Fruit fly (Drosophila melanogaster): ENCODE measurements around the gene glo.

Gene glo

DNA sequence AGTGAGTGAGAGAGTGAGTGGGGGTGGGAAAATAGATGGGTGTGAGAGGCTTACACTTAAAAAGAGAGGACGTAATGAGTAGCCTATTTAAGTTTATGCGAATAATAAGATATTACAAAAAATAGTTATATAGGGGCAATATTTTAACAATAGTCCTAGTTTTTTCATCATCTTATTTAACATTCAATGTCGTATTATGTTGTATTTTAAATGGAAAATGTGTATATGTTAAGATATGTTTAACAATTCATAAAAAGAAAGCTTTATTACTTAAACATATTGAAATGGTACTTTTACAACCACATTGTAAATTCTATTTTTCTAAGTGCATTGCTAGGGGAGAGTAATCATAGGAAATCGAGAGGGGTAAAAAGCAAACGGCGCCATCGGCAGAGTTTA lies 45.2 kb downstream of the glo start (continued):
- TF ChIP-seq CG15479 (GFP tag; optimal IDR thresholded peaks at IDR 0.05) (no peak), CG18011 (GFP tag; optimal IDR thresholded peaks at IDR 0.05) (no peak), Ptx1 (GFP tag; IDR thresholded peaks at IDR 0.05) (peak; percentile 67), Ada2b (GFP tag; IDR thresholded peaks at IDR 0.05) (no peak), CG14965 (GFP tag; optimal IDR thresholded peaks at IDR 0.05; ENCODE audit: borderline replicate concordance) (no peak), Lpt (GFP tag; optimal IDR thresholded peaks at IDR 0.05) (no peak), CG13624 (GFP tag; optimal IDR thresholded peaks at IDR 0.05) (no peak), cad (GFP tag; optimal IDR thresholded peaks at IDR 0.05) (no peak), CG32532 (GFP tag; IDR thresholded peaks at IDR 0.05) (no peak), NC2β (GFP tag; optimal IDR thresholded peaks at IDR 0.05) (no peak), H2.0 (GFP tag; IDR thresholded peaks at IDR 0.05) (no peak; the same call in 1 of the 2 replicates), zf30C (GFP tag; optimal IDR thresholded peaks at IDR 0.05) (peak; percentile 94), CG12104 (GFP tag; optimal IDR thresholded peaks at IDR 0.05) (peak; percentile 61), Sin3A (optimal IDR thresholded peaks at IDR 0.05) (no peak), dimm (GFP tag; IDR thresholded peaks at IDR 0.05) (no peak), cas (GFP tag; IDR thresholded peaks at IDR 0.05) (no peak), CG10147 (GFP tag; optimal IDR thresholded peaks at IDR 0.05) (peak; percentile 79), Adf1 (GFP tag; IDR thresholded peaks at IDR 0.05) (no peak), CG34422 (GFP tag; IDR thresholded peaks at IDR 0.05) (no peak), jigr1 (GFP tag; IDR thresholded peaks at IDR 0.05) (no peak), Atf3 (GFP tag; optimal IDR thresholded peaks at IDR 0.05) (no peak), Hey (tag; optimal IDR thresholded peaks at IDR 0.05) (no peak), CG2120 (GFP tag; optimal IDR thresholded peaks at IDR 0.05) (peak; percentile 82), CG18599 (GFP tag; optimal IDR thresholded peaks at IDR 0.05) (peak; percentile 87), PHDP (tag; optimal IDR thresholded peaks at IDR 0.05) (peak; percentile 80)

DNA sequence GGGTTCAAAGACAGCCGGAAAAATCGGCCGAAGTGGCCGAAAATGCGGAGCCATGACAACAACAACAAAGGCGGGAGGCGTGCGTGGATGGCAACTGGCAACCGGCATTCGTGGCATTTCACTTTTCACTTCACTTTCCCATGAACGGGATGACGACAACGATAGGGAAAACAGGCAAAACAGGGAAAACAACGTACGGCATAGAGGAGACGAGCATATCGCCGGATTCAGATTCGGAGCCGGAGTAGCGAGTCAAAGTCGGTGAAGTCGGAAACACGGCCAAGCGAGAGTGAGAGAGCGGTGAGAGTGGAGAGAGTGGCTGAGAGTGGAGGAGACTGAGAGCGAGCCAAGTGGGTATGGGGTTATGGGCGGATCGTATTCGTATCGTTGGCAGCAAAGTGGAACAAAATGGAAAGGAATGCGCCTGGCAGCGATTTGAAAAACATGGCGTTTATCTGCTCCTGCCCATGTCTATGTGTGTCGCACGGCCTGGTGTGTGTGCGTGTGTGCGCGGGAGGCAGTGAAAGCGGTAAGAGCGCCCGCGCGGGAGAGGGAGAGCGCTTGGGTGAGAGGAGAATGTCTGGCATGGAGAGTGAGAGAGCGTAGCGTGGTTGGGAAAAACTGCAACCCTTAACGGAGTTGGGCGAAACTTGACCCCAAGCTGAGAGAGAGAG lies 45.8 kb downstream of the glo start:
- TF ChIP-seq crol (GFP tag; IDR thresholded peaks at IDR 0.05) (peak; percentile 70), Tbp (GFP tag; optimal IDR thresholded peaks at IDR 0.05) (peak; percentile 68), Trl (optimal IDR thresholded peaks at IDR 0.05) (peak; percentile 90 to 99), Trl (GFP tag; optimal IDR thresholded peaks at IDR 0.05) (peak; percentile 31), Med (GFP tag) (peak; percentile 78), nerfin-1 (tag; optimal IDR thresholded peaks at IDR 0.05) (peak; percentile 63), zen (tag; optimal IDR thresholded peaks at IDR 0.05) (no peak), Dip2 (GFP tag; IDR thresholded peaks at IDR 0.05) (no peak), chn (GFP tag; optimal IDR thresholded peaks at IDR 0.05) (peak; percentile 31), grn (GFP tag; optimal IDR thresholded peaks at IDR 0.05) (no peak), D19A (tag; optimal IDR thresholded peaks at IDR 0.05) (peak; percentile 39), Hr51 (GFP tag; optimal IDR thresholded peaks at IDR 0.05) (no peak), z (GFP tag; IDR thresholded peaks at IDR 0.05) (0 out of 3 replicates have a peak, but pooled peaks have one; percentile 45), cad (GFP tag; optimal IDR thresholded peaks at IDR 0.05) (peak; percentile 31), Optix (GFP tag; IDR thresholded peaks at IDR 0.05) (no peak), CG14710 (tag; optimal IDR thresholded peaks at IDR 0.05) (peak; percentile 1), ken (GFP tag; IDR thresholded peaks at IDR 0.05) (no peak), NK7.1 (GFP tag; optimal IDR thresholded peaks at IDR 0.05) (no peak), prd (optimal IDR thresholded peaks at IDR 0.05) (no peak), prd (GFP tag; IDR thresholded peaks at IDR 0.05) (no peak), CG1603 (tag; optimal IDR thresholded peaks at IDR 0.05) (peak; percentile 9), pros (GFP tag; optimal IDR thresholded peaks at IDR 0.05) (peak; percentile 89), CG12104 (GFP tag; optimal IDR thresholded peaks at IDR 0.05) (no peak), insv (GFP tag; optimal IDR thresholded peaks at IDR 0.05) (peak in 1 of 2 experiments; percentile 34), CG6791 (GFP tag; IDR thresholded peaks at IDR 0.05; ENCODE audit: partially characterized antibody) (no peak), CG32532 (GFP tag; IDR thresholded peaks at IDR 0.05) (0 out of 2 replicates have a peak, but pooled peaks have one; percentile 28), bsh (GFP tag; optimal IDR thresholded peaks at IDR 0.05) (peak in 1 of 2 experiments; percentile 13), tio (GFP tag; optimal IDR thresholded peaks at IDR 0.05) (no peak), CG5180 (GFP tag; optimal IDR thresholded peaks at IDR 0.05) (no peak), yki (optimal IDR thresholded peaks at IDR 0.05) (peak; percentile 97)
